Fruit fly (Drosophila melanogaster): ENCODE results near the gene CG42467.

Gene CG42467

DNA sequence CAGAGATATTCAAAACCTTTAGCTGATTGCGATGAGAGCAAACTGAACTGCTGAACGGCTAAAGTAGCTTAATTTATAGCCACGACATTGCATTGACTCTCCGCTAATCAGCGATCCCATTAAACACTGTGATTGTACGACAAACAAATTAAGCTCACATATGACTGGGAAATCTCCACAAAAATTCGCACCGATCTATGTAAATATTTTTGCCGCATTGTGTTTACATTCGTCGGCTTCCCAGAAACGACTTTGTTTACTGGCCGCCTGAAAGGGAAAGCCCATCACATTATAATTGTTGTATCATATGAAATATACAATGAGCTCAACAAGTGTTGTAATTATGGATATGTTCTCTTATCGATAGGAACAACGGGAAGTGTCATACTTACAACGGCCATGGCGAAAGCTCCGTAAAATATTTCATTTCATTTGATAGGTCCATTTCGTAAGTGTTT, 5.7 kb upstream of the CG42467 start, which contains the start of gene CG16713:
TSS of gene CG16713 (minus strand) at position 51 of the 458 bp plus-strand sequence.
- TF ChIP-seq fkh (GFP tag; optimal IDR thresholded peaks at IDR 0.05) (peak; percentile 11), CG6163 (GFP tag; IDR thresholded peaks at IDR 0.05) (no peak), Eip78C (GFP tag) (peak; percentile 12), svp (GFP tag) (peak; percentile 83)

DNA sequence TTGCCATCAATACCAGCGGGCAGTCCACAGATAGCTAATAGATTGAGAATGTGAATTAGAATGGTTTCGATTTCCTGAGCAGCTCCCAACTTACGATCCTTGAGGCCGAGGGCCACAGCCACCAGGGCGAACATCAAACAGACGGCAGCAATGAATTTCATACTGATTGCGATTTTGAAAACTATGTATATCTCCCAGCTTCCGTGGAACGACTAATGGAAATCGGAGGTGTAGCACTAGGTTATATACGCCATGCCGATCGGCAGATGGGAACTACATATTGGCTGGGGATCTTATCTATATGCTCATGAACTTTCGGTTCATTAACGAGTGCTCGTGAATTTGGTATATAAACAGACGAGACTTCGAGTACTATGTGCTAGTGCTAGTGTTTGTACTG, 4.7 kb upstream of the CG42467 start, which contains the start of gene IM33:
TSS of gene IM33 (minus strand) at position 221 of the 400 bp plus-strand sequence.
- TF ChIP-seq CG3919 (GFP tag; optimal IDR thresholded peaks at IDR 0.05), result no peak

DNA sequence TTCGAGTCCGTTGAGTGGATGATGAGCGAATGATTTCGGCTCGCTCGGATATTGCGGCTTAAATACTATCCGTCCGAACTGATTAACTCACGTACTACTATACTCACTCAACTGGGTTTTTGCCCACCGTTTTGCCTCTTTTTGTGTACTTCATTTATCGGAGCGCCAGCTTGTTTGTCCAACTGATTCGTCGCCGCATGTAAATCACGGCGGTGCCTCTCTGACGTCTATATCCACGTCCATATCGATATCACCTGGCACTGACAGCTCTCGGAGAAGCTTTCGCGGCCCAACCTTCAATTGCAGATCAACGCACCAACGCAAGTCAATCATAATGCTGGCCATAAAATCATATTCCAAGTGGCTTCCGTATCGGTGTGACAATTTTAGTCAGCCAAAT, 3.3 kb upstream of the CG42467 start, which contains the start of gene CG3604:
TSS of gene CG3604 (minus strand) at position 101 of the 400 bp plus-strand sequence.
- TF ChIP-seq topi (GFP tag; optimal IDR thresholded peaks at IDR 0.05), result no peak
- peak; percentile 33 for TF ChIP-seq svp (GFP tag)

DNA sequence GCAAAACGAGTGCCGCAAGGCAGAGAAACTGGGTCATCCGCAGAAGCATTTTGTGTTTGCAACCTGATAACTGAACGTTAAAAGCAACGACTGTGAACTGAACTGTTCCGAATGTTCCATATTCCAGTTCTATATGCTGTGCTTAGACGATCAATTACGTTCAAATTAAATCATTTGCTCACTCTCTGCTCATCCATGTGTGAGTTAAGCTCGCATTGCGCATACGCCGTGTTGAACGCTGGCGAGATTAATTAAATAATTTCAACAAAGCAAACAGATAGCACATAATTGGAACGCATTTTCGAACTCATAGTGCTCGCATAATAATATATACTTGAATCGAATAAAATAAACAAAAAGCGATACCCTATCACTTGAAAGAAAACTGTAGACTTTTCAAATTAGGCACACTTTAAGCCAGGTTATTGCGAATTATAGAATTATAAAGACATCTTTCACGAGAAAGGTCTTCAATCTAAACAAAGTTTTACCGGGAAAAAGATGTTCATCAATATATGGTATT, 2.0 kb upstream of the CG42467 start, which contains the start of the genes CG10031 and CG42464:
TSS of gene CG10031 (minus strand) at position 101 of the 523 bp plus-strand sequence.
TSS of gene CG42464 (plus strand) at position 473 of the 523 bp plus-strand sequence.
- TF ChIP-seq Lpt (GFP tag; optimal IDR thresholded peaks at IDR 0.05), result no peak

DNA sequence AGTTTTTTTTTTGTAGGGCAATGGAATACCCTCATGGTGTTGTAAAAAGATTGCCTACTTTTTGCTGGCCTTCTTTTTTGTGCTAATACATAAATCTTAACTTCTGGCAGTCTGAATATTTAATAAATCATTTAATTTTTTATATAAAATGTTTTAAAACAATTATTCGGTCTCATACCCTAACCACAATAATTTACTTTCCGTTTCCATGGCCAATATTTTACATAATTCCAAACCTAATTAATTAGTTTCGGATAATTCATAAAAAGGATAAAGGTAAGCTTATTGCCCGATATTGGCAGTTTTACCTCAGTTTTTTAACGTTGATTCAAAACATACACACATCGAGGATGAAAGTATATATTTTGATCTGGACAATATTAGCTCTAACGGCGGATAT, 1.2 kb upstream of the CG42467 start, which contains the start of gene CG42465:
TSS of gene CG42465 (plus strand) at position 301 of the 400 bp plus-strand sequence.
- TF ChIP-seq CG10631 (GFP tag; optimal IDR thresholded peaks at IDR 0.05), result no peak

DNA sequence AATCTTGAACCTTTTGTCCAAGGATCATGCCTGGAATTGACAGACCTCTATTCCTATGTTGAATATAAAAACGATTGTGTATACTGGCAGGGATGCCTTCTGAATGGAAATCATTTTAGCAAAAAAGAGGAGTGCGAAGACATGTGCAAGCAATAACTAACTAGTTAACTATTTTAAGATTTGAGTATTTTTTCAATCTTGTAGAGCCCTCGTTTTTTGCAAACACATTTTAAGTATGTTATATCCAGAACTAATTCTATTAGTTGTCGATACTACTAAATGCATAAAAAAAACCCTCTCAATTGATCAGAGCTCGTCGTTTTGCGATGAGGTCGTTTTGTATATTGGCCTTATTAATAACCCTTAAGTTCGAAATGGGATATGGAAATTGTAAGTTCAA, 716 bp upstream of the CG42467 start, which contains the start of gene Sfp24C1:
TSS of gene Sfp24C1 (plus strand) at position 301 of the 400 bp plus-strand sequence.
- TF ChIP-seq CG8119 (GFP tag; IDR thresholded peaks at IDR 0.05) (no peak), CG16779 (tag; optimal IDR thresholded peaks at IDR 0.05) (no peak), Smox (GFP tag; optimal IDR thresholded peaks at IDR 0.05) (no peak), ss (GFP tag; optimal IDR thresholded peaks at IDR 0.05) (no peak), CG11294 (GFP tag; IDR thresholded peaks at IDR 0.05) (no peak), CG11902 (GFP tag; optimal IDR thresholded peaks at IDR 0.05) (no peak), CG15336 (GFP tag; IDR thresholded peaks at IDR 0.05) (no peak), Ets96B (tag; optimal IDR thresholded peaks at IDR 0.05) (no peak), spab (GFP tag; optimal IDR thresholded peaks at IDR 0.05) (no peak), Eip93F (GFP tag; optimal IDR thresholded peaks at IDR 0.05) (no peak), eg (GFP tag; IDR thresholded peaks at IDR 0.05) (no peak), esn (GFP tag; optimal IDR thresholded peaks at IDR 0.05) (no peak), Met (GFP tag; optimal IDR thresholded peaks at IDR 0.05) (no peak), topi (GFP tag; optimal IDR thresholded peaks at IDR 0.05) (no peak)

DNA sequence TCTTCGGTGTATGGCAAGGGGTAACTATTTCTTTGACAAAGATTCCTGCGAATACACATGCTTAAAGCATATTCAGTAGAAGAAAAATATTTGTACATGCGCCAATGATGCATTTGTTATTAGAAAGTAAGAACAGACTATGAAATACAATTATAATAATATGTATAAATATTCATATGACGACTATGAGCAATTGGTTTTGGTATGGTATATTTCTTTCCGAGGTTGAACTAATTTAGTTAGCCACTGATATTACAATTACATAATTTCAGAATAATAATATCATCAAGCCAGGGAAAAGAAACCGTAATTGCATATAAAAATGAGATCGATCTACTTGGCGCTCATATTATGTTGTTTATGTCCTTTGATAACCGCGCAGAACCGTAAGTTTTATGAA, 436 bp downstream of the CG42467 start, which contains the start of gene CG43145:
TSS of gene CG43145 (plus strand) at position 301 of the 400 bp plus-strand sequence.
- TF ChIP-seq ss (GFP tag; optimal IDR thresholded peaks at IDR 0.05), result no peak
- no peak for TF ChIP-seq CG3919 (GFP tag; optimal IDR thresholded peaks at IDR 0.05)
- no peak for TF ChIP-seq eg (GFP tag; IDR thresholded peaks at IDR 0.05)
- TF ChIP-seq achi (GFP tag; optimal IDR thresholded peaks at IDR 0.05), result no peak
- TF ChIP-seq esn (GFP tag; optimal IDR thresholded peaks at IDR 0.05), result no peak
- no peak for TF ChIP-seq acj6 (GFP tag; optimal IDR thresholded peaks at IDR 0.05)
- no peak for TF ChIP-seq net (GFP tag; optimal IDR thresholded peaks at IDR 0.05)
- no peak for TF ChIP-seq CG31627 (GFP tag; optimal IDR thresholded peaks at IDR 0.05)
- TF ChIP-seq Met (GFP tag; optimal IDR thresholded peaks at IDR 0.05), result no peak
- no peak for TF ChIP-seq CG6808 (GFP tag; optimal IDR thresholded peaks at IDR 0.05)
- no peak for TF ChIP-seq Eip75B (GFP tag; optimal IDR thresholded peaks at IDR 0.05)
- TF ChIP-seq Hr4 (GFP tag; optimal IDR thresholded peaks at IDR 0.05), result no peak
- TF ChIP-seq Ets96B (tag; optimal IDR thresholded peaks at IDR 0.05), result no peak
- TF ChIP-seq CG8119 (GFP tag; IDR thresholded peaks at IDR 0.05), result no peak
- no peak for TF ChIP-seq CG10631 (GFP tag; optimal IDR thresholded peaks at IDR 0.05)
- no peak for TF ChIP-seq CG6276 (GFP tag; optimal IDR thresholded peaks at IDR 0.05)
- no peak for TF ChIP-seq pdm3 (GFP tag; optimal IDR thresholded peaks at IDR 0.05)
